Worm (Caenorhabditis elegans) whole organism, L3 larva: ENCODE data around the gene vha-13.

Source experiments
- ZK546.5 ChIP-seq: sonication (generic microtip); optimal IDR thresholded peaks from 2 replicates; lab custom pipeline; 2017; ENCODE audit warnings: missing biosample characterization, missing genetic modification characterization
- aly-2 ChIP-seq: fragments of 150-350 bp; optimal IDR thresholded peaks from 2 replicates; lab custom pipeline; 2014; ENCODE audit warnings: missing biosample characterization, missing genetic modification characterization
- ama-1 ChIP-seq: fragments of 150-350 bp; optimal IDR thresholded peaks from 2 replicates; lab custom pipeline; 2018
- ceh-82 ChIP-seq: fragments of 150-350 bp; optimal IDR thresholded peaks from 2 replicates; lab custom pipeline; 2014; ENCODE audit warnings: missing biosample characterization, missing genetic modification characterization
- egl-27 ChIP-seq: sonication (generic microtip); optimal IDR thresholded peaks from 4 replicates; lab custom pipeline; 2017; ENCODE audit warnings: missing biosample characterization, missing genetic modification reagents, missing genetic modification characterization
- fos-1 ChIP-seq: fragments of 150-350 bp; optimal IDR thresholded peaks from 2 replicates; lab custom pipeline; 2014; ENCODE audit warnings: missing biosample characterization, missing genetic modification characterization
- jun-1 ChIP-seq: fragments of 150-350 bp; optimal IDR thresholded peaks from 2 replicates; lab custom pipeline; 2014; ENCODE audit warnings: missing biosample characterization, missing genetic modification reagents, missing genetic modification characterization
- lin-15B ChIP-seq: fragments of 150-350 bp; optimal IDR thresholded peaks from 2 replicates; lab custom pipeline; 2014; ENCODE audit warnings: missing biosample characterization, missing genetic modification characterization
- lsy-12 ChIP-seq: sonication (generic microtip); optimal IDR thresholded peaks from 2 replicates; lab custom pipeline; 2016; ENCODE audit warnings: mild to moderate bottlenecking, missing genetic modification characterization, missing compliant biosample characterization
- nhr-77 ChIP-seq: fragments of 150-350 bp; optimal IDR thresholded peaks from 2 replicates; lab custom pipeline; 2014; ENCODE audit warnings: missing biosample characterization, missing genetic modification characterization
- pha-4 ChIP-seq: fragments of 150-350 bp; optimal IDR thresholded peaks from 2 replicates; lab custom pipeline; 2014; ENCODE audit warnings: missing biosample characterization, missing genetic modification reagents, missing genetic modification characterization
- ztf-4 ChIP-seq: fragments of 150-350 bp; optimal IDR thresholded peaks from 2 replicates; lab custom pipeline; 2014; ENCODE audit warnings: missing biosample characterization, missing genetic modification characterization

ce11 chrV:14351629-14352028 is at the start of gene vha-13:
- TF ChIP-seq ZK546.5 (no peak), pha-4 (no peak), ceh-82 (no peak), ama-1 (lab: Kevin White, UChicago) (no peak), egl-27 (no peak), lin-15B (no peak), jun-1 (no peak), aly-2 (no peak), ztf-4 (tag; lab: Kevin White, UChicago) (no peak), nhr-77 (tag; lab: Kevin White, UChicago) (no peak), lsy-12 (tag; lab: Kevin White, UChicago) (no peak), fos-1 (tag; lab: Kevin White, UChicago) (no peak)
